Worm (Caenorhabditis elegans): ENCODE results near the gene Y105C5A.1272.

Y105C5A.1272 gene

ce11 chrIV:15646418-15647220 lies at the start of gene Y105C5A.1272, which contains the start of gene Y105C5A.1268 (continued):
- TF ChIP-seq spr-1 (tag; optimal IDR thresholded peaks at IDR 0.05) (peak; percentile 72), nhr-25 (tag; optimal IDR thresholded peaks at IDR 0.05; ENCODE audit: borderline replicate concordance, insufficient read depth) (peak; percentile 47), php-3 (GFP tag; IDR thresholded peaks at IDR 0.05) (peak; percentile 70; the same call in 1 of the 2 replicates), zag-1 (tag; optimal IDR thresholded peaks at IDR 0.05) (peak; percentile 34), nhr-11 (tag; optimal IDR thresholded peaks at IDR 0.05) (peak; percentile 38), zip-2 (tag; optimal IDR thresholded peaks at IDR 0.05) (peak; percentile 76), egl-43 (GFP tag; IDR thresholded peaks at IDR 0.05) (peak; percentile 77), pha-4 (GFP tag; IDR thresholded peaks at IDR 0.05) (peak; percentile 72), pha-4 (tag; optimal IDR thresholded peaks at IDR 0.05) (peak; percentile 36), dpl-1 (GFP tag; optimal IDR thresholded peaks at IDR 0.05) (peak; percentile 66), duxl-1 (tag; optimal IDR thresholded peaks at IDR 0.05; ENCODE audit: poor library complexity) (peak; percentile 94)

ce11 chrIV:15604194-15604593 lies 42.6 kb upstream of the Y105C5A.1272 start:
- TF ChIP-seq Y75B8A.6 (GFP tag; IDR thresholded peaks at IDR 0.05) = no peak
- TF ChIP-seq daf-19 (GFP tag; conservative IDR thresholded peaks at IDR 0.05) = no peak
- TF ChIP-seq dpl-1 (GFP tag; optimal IDR thresholded peaks at IDR 0.05) = no peak
- TF ChIP-seq F49E8.2 (tag; optimal IDR thresholded peaks at IDR 0.05; ENCODE audit: borderline replicate concordance) = no peak
- TF ChIP-seq lin-38 (GFP tag; IDR thresholded peaks at IDR 0.05) = peak; percentile 43
- TF ChIP-seq nhr-237 (tag; optimal IDR thresholded peaks at IDR 0.05) = no peak
- no peak for TF ChIP-seq D1046.2 (GFP tag; IDR thresholded peaks at IDR 0.05)
- no peak for TF ChIP-seq nhr-28 (tag; optimal IDR thresholded peaks at IDR 0.05)
- TF ChIP-seq snpc-1.2 (GFP tag; IDR thresholded peaks at IDR 0.05) = peak; percentile 98
- TF ChIP-seq snpc-4 (tag; optimal IDR thresholded peaks at IDR 0.05) = peak; percentile 74
- TF ChIP-seq unc-39 (tag; optimal IDR thresholded peaks at IDR 0.05) = no peak
- peak in 1 of 2 experiments; percentile 22 for TF ChIP-seq daf-16 (GFP tag; optimal IDR thresholded peaks at IDR 0.05)
- TF ChIP-seq daf-16 (tag; optimal IDR thresholded peaks at IDR 0.05) = no peak
- TF ChIP-seq duxl-1 (tag; optimal IDR thresholded peaks at IDR 0.05; ENCODE audit: poor library complexity) = no peak
- TF ChIP-seq nhr-41 (GFP tag; IDR thresholded peaks at IDR 0.05) = no peak
- TF ChIP-seq rbr-2 (tag; optimal IDR thresholded peaks at IDR 0.05) = no peak
- peak; percentile 44; the same call in 1 of the 2 replicates for TF ChIP-seq pha-4 (GFP tag; IDR thresholded peaks at IDR 0.05)
- TF ChIP-seq pha-4 (tag; optimal IDR thresholded peaks at IDR 0.05) = no peak

ce11 chrIV:15606396-15606795 lies 40.4 kb upstream of the Y105C5A.1272 start:
- TF ChIP-seq snpc-1.2 (GFP tag; IDR thresholded peaks at IDR 0.05) = peak; percentile 70; the same call in 1 of the 2 replicates
- no peak for TF ChIP-seq daf-16 (GFP tag; optimal IDR thresholded peaks at IDR 0.05)
- TF ChIP-seq daf-16 (tag; optimal IDR thresholded peaks at IDR 0.05) = no peak

DNA sequence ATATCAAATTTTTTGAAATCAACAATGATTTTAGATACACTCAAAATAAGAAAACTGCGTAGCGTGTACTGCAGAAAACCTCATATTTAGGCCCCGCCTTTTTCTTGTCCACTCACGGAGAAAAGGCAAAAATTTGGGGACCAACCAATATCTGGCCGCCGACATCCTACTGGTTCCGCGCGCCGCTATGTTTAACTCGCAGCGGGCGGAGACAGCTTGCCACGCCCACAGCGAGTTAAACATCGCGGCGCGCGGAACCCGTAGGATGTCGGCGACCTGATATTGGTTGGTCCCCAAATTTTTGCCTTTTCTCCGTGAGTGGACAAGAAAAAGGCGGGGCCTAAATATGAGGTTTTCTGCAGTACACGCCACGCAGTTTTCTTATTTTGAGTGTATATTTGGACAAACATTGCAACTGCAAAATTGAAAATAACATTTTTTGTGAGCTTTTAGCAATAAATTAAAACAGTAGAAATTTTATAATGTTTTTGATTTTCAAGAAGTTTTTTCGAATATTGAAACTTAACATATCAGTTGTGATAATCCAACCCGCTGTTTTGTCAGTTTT lies 36.8 kb upstream of the Y105C5A.1272 start:
- TF ChIP-seq snpc-1.2 (GFP tag; IDR thresholded peaks at IDR 0.05) = peak; percentile 95

ce11 chrIV:15613141-15613540 lies 33.7 kb upstream of the Y105C5A.1272 start:
- TF ChIP-seq daf-19 (GFP tag; conservative IDR thresholded peaks at IDR 0.05) (no peak), snpc-1.2 (GFP tag; IDR thresholded peaks at IDR 0.05) (peak; percentile 79), attf-4 (tag; optimal IDR thresholded peaks at IDR 0.05) (no peak)

ce11 chrIV:15616971-15617370 lies 29.8 kb upstream of the Y105C5A.1272 start, which contains the start of gene Y105C5A.8:
Gene Y105C5A.8 (minus strand): TSS chrIV:15617071.
- TF ChIP-seq daf-8 (GFP tag; IDR thresholded peaks at IDR 0.05) = no peak
- TF ChIP-seq Y105C5A.15 (GFP tag; IDR thresholded peaks at IDR 0.05) = no peak
- TF ChIP-seq snpc-1.2 (GFP tag; IDR thresholded peaks at IDR 0.05) = 0 out of 2 replicates have a peak, but pooled peaks have one; percentile 20
